Fruit fly (Drosophila melanogaster): ENCODE data around the gene CG31676.

CG31676 gene

DNA sequence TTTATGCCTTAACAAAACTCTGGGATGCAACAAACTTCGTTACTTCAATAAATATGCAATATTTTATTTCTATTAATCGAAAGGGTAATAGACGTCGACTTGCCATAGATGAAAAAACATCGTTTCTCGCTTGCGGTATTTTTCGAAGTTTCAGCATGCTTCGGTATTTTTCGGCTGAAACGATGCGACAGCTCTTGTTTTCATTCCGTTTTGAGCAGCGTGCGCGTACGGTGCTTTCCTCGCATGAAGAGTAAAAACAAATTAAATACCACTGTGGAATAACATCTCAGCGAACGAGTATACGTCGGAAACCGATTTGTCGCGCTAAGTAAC is 43.1 kb upstream of the CG31676 start, which contains the start of gene CG9328 (continued):
- TF ChIP-seq CG31441 (GFP tag; IDR thresholded peaks at IDR 0.05), result no peak; the same call in 1 of the 2 replicates
- peak; percentile 55 for TF ChIP-seq wek (GFP tag; optimal IDR thresholded peaks at IDR 0.05)
- peak; percentile 14 for TF ChIP-seq jumu (GFP tag; optimal IDR thresholded peaks at IDR 0.05)
- TF ChIP-seq CG1832 (GFP tag; optimal IDR thresholded peaks at IDR 0.05), result no peak
- TF ChIP-seq Hr78 (GFP tag; optimal IDR thresholded peaks at IDR 0.05), result no peak
- TF ChIP-seq CG16815 (GFP tag; optimal IDR thresholded peaks at IDR 0.05), result no peak
- TF ChIP-seq CG3065 (GFP tag; optimal IDR thresholded peaks at IDR 0.05), result no peak
- TF ChIP-seq CG4282 (GFP tag; optimal IDR thresholded peaks at IDR 0.05), result no peak
- TF ChIP-seq ham (GFP tag; IDR thresholded peaks at IDR 0.05), result no peak
- peak; percentile 37 for TF ChIP-seq exex (tag; optimal IDR thresholded peaks at IDR 0.05)
- peak in 1 of 2 experiments; percentile 15 for TF ChIP-seq bsh (GFP tag; optimal IDR thresholded peaks at IDR 0.05)
- no peak for TF ChIP-seq CG43689 (GFP tag; IDR thresholded peaks at IDR 0.05)
- TF ChIP-seq CG8765 (GFP tag; IDR thresholded peaks at IDR 0.05), result no peak
- TF ChIP-seq HmgZ (tag; optimal IDR thresholded peaks at IDR 0.05), result peak; percentile 38
- no peak for TF ChIP-seq wor (GFP tag; IDR thresholded peaks at IDR 0.05)
- TF ChIP-seq Dbx (GFP tag; IDR thresholded peaks at IDR 0.05), result peak; percentile 63; the same call in 2 of the 3 replicates
- TF ChIP-seq jing (GFP tag; optimal IDR thresholded peaks at IDR 0.05), result no peak
- no peak; the same call in 2 of the 3 replicates for TF ChIP-seq B-H1 (GFP tag; IDR thresholded peaks at IDR 0.05)
- no peak for TF ChIP-seq NK7.1 (GFP tag; optimal IDR thresholded peaks at IDR 0.05)
- no peak for TF ChIP-seq schlank (tag; optimal IDR thresholded peaks at IDR 0.05)
- peak; percentile 70; the same call in 1 of the 3 replicates for TF ChIP-seq row (GFP tag; IDR thresholded peaks at IDR 0.05)
- no peak for TF ChIP-seq ewg (GFP tag; optimal IDR thresholded peaks at IDR 0.05)
- peak; percentile 55 for TF ChIP-seq CG1603 (tag; optimal IDR thresholded peaks at IDR 0.05)
- TF ChIP-seq CG9932 (GFP tag; IDR thresholded peaks at IDR 0.05), result no peak; the same call in 1 of the 2 replicates
- no peak for TF ChIP-seq CG32772 (GFP tag; IDR thresholded peaks at IDR 0.05)
- peak; percentile 44 for TF ChIP-seq CG33213 (GFP tag; optimal IDR thresholded peaks at IDR 0.05)
- peak; percentile 58 for TF ChIP-seq CG18262 (tag; optimal IDR thresholded peaks at IDR 0.05)
- TF ChIP-seq Gug (GFP tag; IDR thresholded peaks at IDR 0.05), result no peak
- TF ChIP-seq ci (GFP tag; IDR thresholded peaks at IDR 0.05), result peak; percentile 83; the same call in 2 of the 3 replicates
- TF ChIP-seq CG15479 (GFP tag; optimal IDR thresholded peaks at IDR 0.05), result no peak
- TF ChIP-seq CG15601 (tag; optimal IDR thresholded peaks at IDR 0.05), result peak; percentile 0
- no peak for TF ChIP-seq Mrtf (GFP tag; IDR thresholded peaks at IDR 0.05)
- peak; percentile 90; the same call in 2 of the 4 replicates for TF ChIP-seq chinmo (GFP tag; IDR thresholded peaks at IDR 0.05; ENCODE audit: partially characterized antibody)
- TF ChIP-seq CG11398 (GFP tag; optimal IDR thresholded peaks at IDR 0.05), result no peak
- TF ChIP-seq CG2129 (GFP tag; IDR thresholded peaks at IDR 0.05; ENCODE audit: partially characterized antibody), result no peak
- TF ChIP-seq Lpt (GFP tag; optimal IDR thresholded peaks at IDR 0.05), result no peak
- no peak for TF ChIP-seq CG10366 (GFP tag; IDR thresholded peaks at IDR 0.05)
- peak; percentile 83 for TF ChIP-seq Deaf1 (tag; optimal IDR thresholded peaks at IDR 0.05)
- peak; percentile 64 for TF ChIP-seq tna (GFP tag; IDR thresholded peaks at IDR 0.05; ENCODE audit: partially characterized antibody)
- TF ChIP-seq ems (GFP tag; optimal IDR thresholded peaks at IDR 0.05), result no peak
- TF ChIP-seq crp (GFP tag; optimal IDR thresholded peaks at IDR 0.05), result no peak
- TF ChIP-seq ab (GFP tag; optimal IDR thresholded peaks at IDR 0.05), result no peak
- no peak for TF ChIP-seq pnt (GFP tag; optimal IDR thresholded peaks at IDR 0.05)
- TF ChIP-seq CG14965 (GFP tag; optimal IDR thresholded peaks at IDR 0.05; ENCODE audit: borderline replicate concordance), result no peak
- no peak for TF ChIP-seq CG6254 (GFP tag; optimal IDR thresholded peaks at IDR 0.05)
- TF ChIP-seq CG9876 (GFP tag; optimal IDR thresholded peaks at IDR 0.05), result no peak
- TF ChIP-seq pzg (GFP tag; optimal IDR thresholded peaks at IDR 0.05), result peak; percentile 46
- peak; percentile 66 for TF ChIP-seq BEAF-32 (GFP tag; optimal IDR thresholded peaks at IDR 0.05)
- peak; percentile 47 for TF ChIP-seq CG2875 (GFP tag; optimal IDR thresholded peaks at IDR 0.05)
- no peak for TF ChIP-seq CG4360 (GFP tag; IDR thresholded peaks at IDR 0.05)
- TF ChIP-seq oc (tag; optimal IDR thresholded peaks at IDR 0.05), result peak; percentile 72

Data from whole organism, embryonic.